Comparison of ENCODE assay signal across 3 fruit fly cellular contexts in the genomic region with DNA sequence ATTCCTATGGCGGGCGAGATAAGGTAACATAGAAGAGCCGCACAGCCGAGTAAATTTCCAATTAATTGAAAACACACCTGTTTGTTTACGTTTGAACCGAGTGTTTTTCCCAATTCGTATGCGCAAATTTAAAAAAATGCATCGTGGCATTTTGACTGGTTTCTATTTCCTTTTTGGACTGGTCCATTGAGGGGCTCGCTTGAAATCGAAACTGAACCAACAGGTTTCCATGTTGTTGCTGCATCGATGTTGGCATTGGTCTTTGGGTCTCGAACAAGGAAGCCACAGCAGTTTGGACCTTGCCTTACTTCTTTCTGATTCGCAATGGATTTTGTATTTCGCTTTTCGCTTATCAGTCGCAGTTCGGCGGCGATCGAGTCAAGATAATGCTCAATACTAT.
TF ChIP-seq lines count a peak whose summit lies in the region.

No protein-coding gene starts in this region.

- TF ChIP-seq CTCF in whole organism, embryonic (GFP tag; optimal IDR thresholded peaks at IDR 0.05; lab: Kevin White, UChicago) = no peak

TF ChIP-seq in whole organism, embryonic, 481 proteins besides CTCF, POLR2A, EP300 and RAD21:
- TF ChIP-seq CG2116 (GFP tag; optimal IDR thresholded peaks at IDR 0.05; lab: Kevin White, UChicago) (no peak), kah (GFP tag; optimal IDR thresholded peaks at IDR 0.05; lab: Kevin White, UChicago) (peak; percentile 69), Blimp-1 (GFP tag; optimal IDR thresholded peaks at IDR 0.05; lab: Kevin White, UChicago) (peak; percentile 77), Hr3 (GFP tag; optimal IDR thresholded peaks at IDR 0.05; lab: Kevin White, UChicago) (no peak)

TF ChIP-seq in whole organism, prepupa, 60 proteins besides CTCF, POLR2A, EP300 and RAD21:
- TF ChIP-seq salr (GFP tag; optimal IDR thresholded peaks at IDR 0.05; lab: Kevin White, UChicago) (no peak), achi (GFP tag; optimal IDR thresholded peaks at IDR 0.05; lab: Kevin White, UChicago) (no peak), CG3032 (tag; optimal IDR thresholded peaks at IDR 0.05; lab: Kevin White, UChicago) (no peak), svp (GFP tag; lab: Kevin White, UChicago) (no peak), Blimp-1 (GFP tag; optimal IDR thresholded peaks at IDR 0.05; lab: Kevin White, UChicago) (peak; percentile 94), Hr4 (GFP tag; optimal IDR thresholded peaks at IDR 0.05; lab: Kevin White, UChicago) (no peak), Gug (GFP tag; IDR thresholded peaks at IDR 0.05; lab: Robert Waterston, UW) (no peak), cyc (GFP tag; optimal IDR thresholded peaks at IDR 0.05; lab: Kevin White, UChicago) (no peak)
TF ChIP-seq in whole organism, prepupa: peak in this region for 1.

TF ChIP-seq in whole organism, wandering third instar larva, 38 proteins besides CTCF, POLR2A, EP300 and RAD21:
- TF ChIP-seq Rel (GFP tag; optimal IDR thresholded peaks at IDR 0.05; lab: Kevin White, UChicago) = no peak
- no peak for TF ChIP-seq Rel (tag; optimal IDR thresholded peaks at IDR 0.05; lab: Kevin White, UChicago)
- TF ChIP-seq Dif (GFP tag; optimal IDR thresholded peaks at IDR 0.05; lab: Kevin White, UChicago; ENCODE audit: partially characterized antibody) = peak; percentile 35
